Fruit fly (Drosophila melanogaster): ENCODE results near the gene Rnf11.

The Rnf11 gene

DNA sequence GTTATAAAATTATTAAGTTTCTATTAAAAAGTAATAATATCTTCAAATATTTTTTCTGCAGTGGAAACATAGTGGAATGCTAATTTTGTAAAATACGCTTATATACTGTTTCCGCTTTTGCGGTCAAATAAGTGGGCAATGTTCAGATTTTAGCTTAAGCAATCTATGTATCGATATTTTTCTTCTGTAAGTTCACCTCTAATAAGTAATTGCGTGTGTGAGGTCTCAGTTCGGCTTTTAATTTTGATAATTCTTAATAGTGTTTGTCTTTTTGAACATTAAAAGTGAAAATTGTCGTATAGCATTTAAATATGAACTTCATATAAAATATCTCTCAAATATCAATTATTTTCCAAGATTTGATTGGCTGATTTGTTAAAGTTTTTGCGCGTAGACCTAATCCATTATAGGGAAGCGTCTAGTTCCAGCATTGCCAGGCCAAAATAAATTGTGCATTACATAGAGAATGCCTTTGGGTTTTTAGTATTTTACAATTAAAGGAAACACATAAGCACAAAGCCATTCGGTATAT is 45.1 kb downstream of the Rnf11 start, which contains the start of gene Hcf:
Gene Hcf (plus strand): TSS at position 180 of the 532 bp plus-strand sequence.
- TF ChIP-seq noc (tag; optimal IDR thresholded peaks at IDR 0.05) = no peak

DNA sequence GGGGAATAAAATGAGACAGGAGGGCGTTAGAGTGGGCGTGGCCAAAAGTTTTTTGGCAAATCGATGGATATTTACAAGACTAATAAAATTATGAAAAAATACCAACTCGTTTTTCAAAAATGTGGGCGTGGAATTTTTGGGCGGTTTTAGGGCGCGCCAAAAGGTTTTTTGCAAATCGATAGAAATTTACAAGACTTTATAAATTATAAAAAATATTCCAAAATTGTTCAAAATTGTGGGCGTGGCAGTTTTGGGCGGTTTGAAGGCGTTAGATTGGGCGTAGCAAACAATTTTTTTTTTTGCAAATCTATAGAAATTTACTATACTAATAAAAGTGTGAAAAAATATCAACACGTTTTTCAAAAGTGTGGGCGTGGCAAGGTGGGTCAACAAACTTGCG is 64.4 kb downstream of the Rnf11 start:
- no peak for TF ChIP-seq noc (tag; optimal IDR thresholded peaks at IDR 0.05)

DNA sequence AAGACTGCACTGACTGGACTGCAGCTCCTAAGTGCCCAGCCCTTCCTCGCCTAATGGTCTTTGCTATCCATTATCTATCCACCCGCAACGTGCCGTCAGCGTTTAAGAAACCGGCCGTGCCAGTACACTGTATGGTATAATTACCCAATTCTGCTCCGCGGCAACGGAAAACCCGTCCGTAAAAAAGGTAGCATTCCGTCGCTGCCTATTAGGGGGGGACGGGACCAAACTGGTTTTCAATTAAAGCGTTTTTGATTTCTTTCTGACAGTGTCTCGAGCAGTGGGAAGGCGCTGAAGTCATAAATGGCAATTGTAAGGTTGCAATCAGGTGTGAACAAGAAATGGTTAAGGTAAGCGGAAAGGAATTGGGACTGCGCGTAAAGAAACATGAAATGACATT is 65.7 kb downstream of the Rnf11 start:
- TF ChIP-seq noc (tag; optimal IDR thresholded peaks at IDR 0.05) = no peak

Data from whole organism, larva.